Worm (Caenorhabditis elegans) whole organism, L1 larva: ENCODE measurements around the gene F44E5.15.

Experiments
- C16A3.4 ChIP-seq: fragments of 150-350 bp; optimal IDR thresholded peaks from 2 replicates; lab custom pipeline; 2014; ENCODE audit warnings: missing biosample characterization, missing genetic modification characterization
- F16B12.6 ChIP-seq: fragments of 150-350 bp; optimal IDR thresholded peaks from 2 replicates; lab custom pipeline; 2014; ENCODE audit warnings: missing biosample characterization, missing genetic modification characterization
- ama-1 ChIP-seq: fragments of 150-350 bp; optimal IDR thresholded peaks from 2 replicates; lab custom pipeline; 2014
- blmp-1 ChIP-seq: fragments of 150-350 bp; optimal IDR thresholded peaks from 2 replicates; lab custom pipeline; 2014; ENCODE audit warnings: missing biosample characterization, missing genetic modification characterization
- ceh-82 ChIP-seq, 3 experiments: fragments of 150-350 bp in 1 of 3; sonication (generic microtip) in 2 of 3; optimal IDR thresholded peaks; 2 replicates each; lab custom pipeline; 2014 to 2017; ENCODE audit warnings: missing biosample characterization in 3 of 3, missing genetic modification characterization in 3 of 3
- ceh-88 ChIP-seq: fragments of 200-800 bp; sonication (Bioruptor generic); IDR thresholded peaks from 2 replicates; pipeline ENCODE4 v1.3.6; 2022; ENCODE audit warnings: missing genetic modification characterization, missing compliant biosample characterization
- dpl-1 ChIP-seq, 3 experiments: fragments of 150-350 bp in 2 of 3; sonication (generic microtip) in 1 of 3; optimal IDR thresholded peaks; 2 replicates each; lab custom pipeline; 2014 to 2017; ENCODE audit warnings: missing biosample characterization in 3 of 3, missing genetic modification characterization in 3 of 3, missing genetic modification reagents in 3 of 3
- efl-1 ChIP-seq, 4 experiments: fragments of 150-350 bp; optimal IDR thresholded peaks in 3 of 4; peaks in 1 of 4; 1 replicate in 1 of 4; 2 replicates in 3 of 4; lab custom pipeline; 2014; ENCODE audit warnings: missing biosample characterization in 2 of 4, missing genetic modification characterization in 2 of 4, missing genetic modification reagents in 2 of 4
- elt-2 ChIP-seq: sonication (generic microtip); optimal IDR thresholded peaks from 2 replicates; lab custom pipeline; 2016; ENCODE audit warnings: missing genetic modification characterization, mild to moderate bottlenecking, inconsistent platforms, missing compliant biosample characterization, missing genetic modification reagents
- elt-3 ChIP-seq, 6 experiments: fragments of 150-350 bp in 1 of 6; sonication (generic microtip); optimal IDR thresholded peaks; 2 replicates each; lab custom pipeline; 2017 to 2018; ENCODE audit warnings: missing biosample characterization in 6 of 6, missing genetic modification characterization in 6 of 6, inconsistent platforms in 1 of 6
- ets-5 ChIP-seq: fragments of 200-800 bp; sonication (Bioruptor generic); IDR thresholded peaks from 2 replicates; pipeline ENCODE4 v1.3.6; 2022; ENCODE audit warnings: missing genetic modification characterization, missing compliant biosample characterization
- fkh-8 ChIP-seq: sonication (generic microtip); optimal IDR thresholded peaks from 2 replicates; lab custom pipeline; 2016; ENCODE audit warnings: mild to moderate bottlenecking, missing genetic modification characterization, missing compliant biosample characterization
- isw-1 ChIP-seq: fragments of 200-800 bp; sonication (Bioruptor generic); IDR thresholded peaks from 2 replicates; pipeline ENCODE4 v1.3.6; 2022; ENCODE audit warnings: missing genetic modification characterization, missing compliant biosample characterization
- jun-1 ChIP-seq: fragments of 150-350 bp; optimal IDR thresholded peaks from 2 replicates; lab custom pipeline; 2014; ENCODE audit warnings: missing biosample characterization, missing genetic modification reagents, missing genetic modification characterization
- lin-13 ChIP-seq: fragments of 150-350 bp; optimal IDR thresholded peaks from 2 replicates; lab custom pipeline; 2014; ENCODE audit warnings: missing biosample characterization, missing genetic modification reagents, missing genetic modification characterization
- lin-14 ChIP-seq: fragments of 200-800 bp; sonication (Bioruptor generic); optimal IDR thresholded peaks from 2 replicates; lab custom pipeline; 2018; ENCODE audit warnings: mild to moderate bottlenecking, missing genetic modification characterization, moderate library complexity, missing compliant biosample characterization
- lin-35 ChIP-seq, 2 experiments: fragments of 150-350 bp; optimal IDR thresholded peaks; 2 replicates each; lab custom pipeline; 2014; ENCODE audit warnings: missing biosample characterization in 2 of 2, missing genetic modification characterization in 2 of 2, missing genetic modification reagents in 2 of 2
- lir-3 ChIP-seq: sonication (generic microtip); optimal IDR thresholded peaks from 2 replicates; lab custom pipeline; 2016; ENCODE audit warnings: mild to moderate bottlenecking, missing genetic modification characterization, moderate library complexity, missing compliant biosample characterization; ENCODE audit not compliant: poor library complexity
- lsy-2 ChIP-seq, 2 experiments: fragments of 150-350 bp; optimal IDR thresholded peaks; 2 replicates each; lab custom pipeline; 2014; ENCODE audit warnings: missing biosample characterization in 2 of 2, missing genetic modification characterization in 2 of 2
- mab-9 ChIP-seq: fragments of 200-800 bp; sonication (Bioruptor generic); IDR thresholded peaks from 2 replicates; pipeline ENCODE4 v1.3.6; 2022; ENCODE audit warnings: missing genetic modification reagents, missing genetic modification characterization, missing compliant biosample characterization
- mdl-1 ChIP-seq, 2 experiments: fragments of 150-350 bp; optimal IDR thresholded peaks; 2 replicates each; lab custom pipeline; 2014 to 2017; ENCODE audit warnings: missing biosample characterization in 2 of 2, missing genetic modification characterization in 2 of 2, inconsistent platforms in 1 of 2
- mep-1 ChIP-seq: fragments of 150-350 bp; optimal IDR thresholded peaks from 2 replicates; lab custom pipeline; 2014; ENCODE audit warnings: missing biosample characterization, missing genetic modification characterization
- nhr-11 ChIP-seq: fragments of 150-350 bp; optimal IDR thresholded peaks from 2 replicates; lab custom pipeline; 2014; ENCODE audit warnings: missing biosample characterization, missing genetic modification characterization
- nhr-12 ChIP-seq: sonication (generic microtip); optimal IDR thresholded peaks from 2 replicates; lab custom pipeline; 2017; ENCODE audit warnings: missing biosample characterization, missing genetic modification characterization
- nhr-20 ChIP-seq: sonication (generic microtip); optimal IDR thresholded peaks from 2 replicates; lab custom pipeline; 2016; ENCODE audit warnings: mild to moderate bottlenecking, missing genetic modification characterization, missing compliant biosample characterization
- nhr-47 ChIP-seq: sonication (generic microtip); optimal IDR thresholded peaks from 2 replicates; lab custom pipeline; 2016; ENCODE audit warnings: mild to moderate bottlenecking, missing genetic modification characterization, moderate library complexity, missing compliant biosample characterization
- nhr-71 ChIP-seq: sonication (generic microtip); optimal IDR thresholded peaks from 2 replicates; lab custom pipeline; 2016; ENCODE audit warnings: mild to moderate bottlenecking, missing genetic modification characterization, moderate library complexity, missing compliant biosample characterization
- nhr-85 ChIP-seq: sonication (generic microtip); peaks from one replicate; lab custom pipeline; 2016; ENCODE audit warnings: missing genetic modification characterization, inconsistent platforms, missing compliant biosample characterization
- nhr-90 ChIP-seq: sonication (generic microtip); optimal IDR thresholded peaks from 2 replicates; lab custom pipeline; 2016; ENCODE audit warnings: mild to moderate bottlenecking, missing genetic modification characterization, missing compliant biosample characterization; ENCODE audit not compliant: poor library complexity
- pax-3 ChIP-seq: fragments of 200-800 bp; sonication (Bioruptor generic); optimal IDR thresholded peaks from 2 replicates; lab custom pipeline; 2018; ENCODE audit warnings: mild to moderate bottlenecking, missing genetic modification characterization, moderate library complexity, missing compliant biosample characterization
- rnt-1 ChIP-seq: sonication (generic microtip); optimal IDR thresholded peaks from 2 replicates; lab custom pipeline; 2016; ENCODE audit warnings: mild to moderate bottlenecking, missing genetic modification characterization, moderate library complexity, missing compliant biosample characterization
- skn-1 ChIP-seq: fragments of 150-350 bp; optimal IDR thresholded peaks from 2 replicates; lab custom pipeline; 2014; ENCODE audit warnings: missing biosample characterization, missing genetic modification characterization
- snpc-4 ChIP-seq: fragments of 150-350 bp; optimal IDR thresholded peaks from 2 replicates; lab custom pipeline; 2014; ENCODE audit warnings: missing biosample characterization, missing genetic modification characterization
- snu-23 ChIP-seq: sonication (generic microtip); optimal IDR thresholded peaks from 2 replicates; lab custom pipeline; 2016; ENCODE audit warnings: missing genetic modification characterization, missing compliant biosample characterization
- swsn-7 ChIP-seq: sonication (generic microtip); optimal IDR thresholded peaks from 2 replicates; lab custom pipeline; 2016; ENCODE audit warnings: missing genetic modification characterization, missing compliant biosample characterization
- unc-130 ChIP-seq: fragments of 150-350 bp; optimal IDR thresholded peaks from 2 replicates; lab custom pipeline; 2017; ENCODE audit warnings: missing biosample characterization, missing genetic modification characterization, inconsistent platforms
- unc-30 ChIP-seq: sonication (generic microtip); optimal IDR thresholded peaks from 2 replicates; lab custom pipeline; 2017; ENCODE audit warnings: missing biosample characterization, missing genetic modification characterization
- unc-86 ChIP-seq: sonication (generic microtip); optimal IDR thresholded peaks from 2 replicates; lab custom pipeline; 2016; ENCODE audit warnings: missing genetic modification characterization, missing compliant biosample characterization
- xbp-1 ChIP-seq: sonication (generic microtip); optimal IDR thresholded peaks from 2 replicates; lab custom pipeline; 2016; ENCODE audit warnings: missing genetic modification characterization, missing compliant biosample characterization
- zip-4 ChIP-seq: fragments of 200-800 bp; sonication (Bioruptor generic); optimal IDR thresholded peaks from 2 replicates; lab custom pipeline; 2018; ENCODE audit warnings: mild to moderate bottlenecking, missing genetic modification characterization, moderate library complexity, missing compliant biosample characterization
- ztf-4 ChIP-seq: fragments of 150-350 bp; optimal IDR thresholded peaks from 2 replicates; lab custom pipeline; 2014; ENCODE audit warnings: missing biosample characterization, missing genetic modification characterization

Gene F44E5.15

ce11 chrII:11811241-11811640, 38.8 kb downstream of the F44E5.15 start:
- TF ChIP-seq unc-130 (tag; lab: Kevin White, UChicago) (no peak), ama-1 (lab: Kevin White, UChicago) (no peak), ceh-88 (GFP tag; lab: Robert Waterston, UW) (no peak), zip-4 (GFP tag; lab: Kevin White, UChicago) (no peak)

ce11 chrII:11813895-11814369, 41.5 kb downstream of the F44E5.15 start, which contains the start of gene F43G6.8:
TSS of gene F43G6.8 (minus strand) at chrII:11814092.
- TF ChIP-seq ceh-82 (tag; optimal IDR thresholded peaks at IDR 0.05; lab: Kevin White, UChicago) (peak in 1 of 3 experiments; percentile 47), lsy-2 (tag; optimal IDR thresholded peaks at IDR 0.05; lab: Kevin White, UChicago) (peak; percentile 42 to 72), jun-1 (tag; lab: Kevin White, UChicago) (peak; percentile 12), lir-3 (tag; lab: Kevin White, UChicago) (peak; percentile 33), fkh-8 (peak; percentile 75), lin-13 (peak; percentile 21), nhr-20 (peak; percentile 59), mep-1 (tag; lab: Kevin White, UChicago) (peak; percentile 71), ztf-4 (tag; lab: Kevin White, UChicago) (peak; percentile 2), elt-2 (tag; lab: Kevin White, UChicago) (no peak), lin-14 (peak; percentile 76), rnt-1 (peak; percentile 56), efl-1 (optimal IDR thresholded peaks at IDR 0.05; lab: Kevin White, UChicago) (peak; percentile 53 to 64), efl-1 (GFP tag; optimal IDR thresholded peaks at IDR 0.05 in 1 of 2; lab: Kevin White, UChicago) (peak; percentile 27 to 92), lin-35 (GFP tag; optimal IDR thresholded peaks at IDR 0.05; lab: Kevin White, UChicago) (peak; percentile 46 to 64), unc-30 (tag; lab: Kevin White, UChicago) (no peak), unc-86 (tag; lab: Kevin White, UChicago) (peak; percentile 12), snpc-4 (peak; percentile 44), blmp-1 (peak; percentile 97), dpl-1 (GFP tag; optimal IDR thresholded peaks at IDR 0.05; lab: Kevin White, UChicago) (peak; percentile 12 to 45 (median 35)), pax-3 (no peak), nhr-12 (tag; lab: Kevin White, UChicago) (no peak), ama-1 (lab: Kevin White, UChicago) (peak; percentile 52), F16B12.6 (no peak), xbp-1 (tag; lab: Kevin White, UChicago) (peak; percentile 18), mdl-1 (tag; optimal IDR thresholded peaks at IDR 0.05; lab: Kevin White, UChicago) (peak in 1 of 2 experiments; percentile 76), snu-23 (GFP tag; lab: Kevin White, UChicago) (peak; percentile 62), skn-1 (tag; lab: Kevin White, UChicago) (peak; percentile 21), nhr-47 (tag; lab: Kevin White, UChicago) (peak; percentile 47), C16A3.4 (peak; percentile 37), mab-9 (GFP tag; lab: Robert Waterston, UW) (0 out of 2 replicates have a peak, but pooled peaks have one; percentile 33), nhr-71 (tag; lab: Kevin White, UChicago) (peak; percentile 61), nhr-11 (tag; lab: Kevin White, UChicago) (peak; percentile 55), unc-130 (tag; lab: Kevin White, UChicago) (peak; percentile 58), isw-1 (0 out of 2 replicates have a peak, but pooled peaks have one; percentile 19), swsn-7 (tag; lab: Kevin White, UChicago) (peak; percentile 35), nhr-85 (tag; lab: Kevin White, UChicago) (no peak), elt-3 (tag; optimal IDR thresholded peaks at IDR 0.05; lab: Kevin White, UChicago) (peak in 1 of 6 experiments; percentile 30), ets-5 (no peak), nhr-90 (tag; lab: Kevin White, UChicago) (no peak)
